Fruit fly (Drosophila melanogaster) whole organism, prepupa: ENCODE measurements around the gene CG5225.
"Not testable (repeated sequence)": the region's sequence is repeated elsewhere in the genome, so short reads cannot be mapped to it uniquely, and the experiment has no call there.

Experiments
- Blimp-1 ChIP-seq: fragments of 200-800 bp; sonication (Bioruptor generic); optimal IDR thresholded peaks from 3 replicates; lab custom pipeline; 2017; ENCODE audit warnings: missing biosample characterization, missing genetic modification characterization, mild to moderate bottlenecking, moderate library complexity, missing genetic modification reagents
- CG10631 ChIP-seq: fragments of 200-800 bp; sonication (Bioruptor generic); optimal IDR thresholded peaks from 2 replicates; lab custom pipeline; 2016; ENCODE audit warnings: missing biosample characterization, missing genetic modification characterization
- CG15336 ChIP-seq: fragments of 200-800 bp; sonication (Bioruptor generic); IDR thresholded peaks from 2 replicates; pipeline ENCODE4 v1.3.6; 2022; ENCODE audit warnings: missing biosample characterization, missing genetic modification characterization
- CG1621 ChIP-seq: fragments of 200-800 bp; sonication (Bioruptor generic); optimal IDR thresholded peaks from 3 replicates; lab custom pipeline; 2018; ENCODE audit warnings: missing biosample characterization, mild to moderate bottlenecking, missing genetic modification characterization
- CG3032 ChIP-seq: fragments of 200-800 bp; optimal IDR thresholded peaks from 2 replicates; lab custom pipeline; 2019; ENCODE audit warnings: missing biosample characterization, mild to moderate bottlenecking, missing genetic modification characterization, moderate library complexity
- CG31627 ChIP-seq: fragments of 200-800 bp; sonication (Bioruptor generic); optimal IDR thresholded peaks from 3 replicates; lab custom pipeline; 2016; ENCODE audit warnings: missing biosample characterization, missing genetic modification characterization
- CG32006 ChIP-seq: fragments of 200-800 bp; sonication (Bioruptor generic); optimal IDR thresholded peaks from 3 replicates; lab custom pipeline; 2017; ENCODE audit warnings: missing biosample characterization, mild to moderate bottlenecking, missing genetic modification characterization
- CG34406 ChIP-seq: fragments of 200-800 bp; sonication (Bioruptor generic); optimal IDR thresholded peaks from 3 replicates; lab custom pipeline; 2016; ENCODE audit warnings: missing biosample characterization, missing genetic modification characterization
- CG3919 ChIP-seq: fragments of 200-800 bp; sonication (Bioruptor generic); optimal IDR thresholded peaks from 3 replicates; lab custom pipeline; 2016; ENCODE audit warnings: missing biosample characterization, missing genetic modification characterization
- CG4318 ChIP-seq: fragments of 200-800 bp; sonication (Bioruptor generic); optimal IDR thresholded peaks from 3 replicates; lab custom pipeline; 2017; ENCODE audit warnings: missing biosample characterization, mild to moderate bottlenecking, missing genetic modification characterization
- CG6163 ChIP-seq: fragments of 200-800 bp; sonication (Bioruptor generic); IDR thresholded peaks from 3 replicates; pipeline ENCODE4 v1.3.6; 2022; ENCODE audit warnings: missing biosample characterization, missing genetic modification characterization
- CG6792 ChIP-seq: fragments of 200-800 bp; sonication (Bioruptor generic); optimal IDR thresholded peaks from 3 replicates; lab custom pipeline; 2016; ENCODE audit warnings: missing biosample characterization, missing genetic modification characterization
- CG8119 ChIP-seq: fragments of 200-800 bp; sonication (Bioruptor generic); IDR thresholded peaks from 3 replicates; pipeline ENCODE4 v1.3.6; 2022; ENCODE audit warnings: missing biosample characterization, missing genetic modification characterization
- CG8319 ChIP-seq: fragments of 200-800 bp; sonication (Bioruptor generic); optimal IDR thresholded peaks from 3 replicates; lab custom pipeline; 2016; ENCODE audit warnings: missing biosample characterization, missing genetic modification characterization
- Eip75B ChIP-seq: fragments of 200-800 bp; sonication (Bioruptor generic); optimal IDR thresholded peaks from 3 replicates; lab custom pipeline; 2016; ENCODE audit warnings: missing biosample characterization, missing genetic modification characterization
- Eip78C ChIP-seq: fragments of 200-800 bp; sonication (Bioruptor generic); peaks from one replicate; lab custom pipeline; 2016; ENCODE audit warnings: missing biosample characterization, missing genetic modification characterization
- Gug ChIP-seq: fragments of 200-800 bp; sonication (Bioruptor generic); IDR thresholded peaks from 2 replicates; pipeline ENCODE4 v1.3.6; 2022; ENCODE audit warnings: missing biosample characterization, missing genetic modification characterization
- Hr4 ChIP-seq: fragments of 200-800 bp; sonication (Bioruptor generic); optimal IDR thresholded peaks from 3 replicates; lab custom pipeline; 2016; ENCODE audit warnings: missing biosample characterization, missing genetic modification characterization
- Lpt ChIP-seq: fragments of 200-800 bp; sonication (Bioruptor generic); optimal IDR thresholded peaks from 3 replicates; lab custom pipeline; 2016; ENCODE audit warnings: missing biosample characterization, missing genetic modification characterization
- Met ChIP-seq: fragments of 200-800 bp; sonication (Bioruptor generic); optimal IDR thresholded peaks from 3 replicates; lab custom pipeline; 2016; ENCODE audit warnings: missing biosample characterization, missing genetic modification characterization
- Sox14 ChIP-seq: fragments of 200-800 bp; sonication (Bioruptor generic); optimal IDR thresholded peaks from 3 replicates; lab custom pipeline; 2016; ENCODE audit warnings: missing biosample characterization, missing genetic modification characterization
- achi ChIP-seq: fragments of 200-800 bp; sonication (Bioruptor generic); optimal IDR thresholded peaks from 3 replicates; lab custom pipeline; 2016; ENCODE audit warnings: missing biosample characterization, missing genetic modification characterization
- cyc ChIP-seq: fragments of 200-800 bp; sonication (Bioruptor generic); optimal IDR thresholded peaks from 3 replicates; lab custom pipeline; 2016; ENCODE audit warnings: missing biosample characterization, missing genetic modification characterization
- dsx ChIP-seq: fragments of 200-800 bp; optimal IDR thresholded peaks from 3 replicates; lab custom pipeline; 2019; ENCODE audit warnings: missing biosample characterization, mild to moderate bottlenecking, missing genetic modification characterization, moderate library complexity; ENCODE audit not compliant: poor library complexity, severe bottlenecking
- eg ChIP-seq: fragments of 200-800 bp; sonication (Bioruptor generic); IDR thresholded peaks from 3 replicates; pipeline ENCODE4 v1.3.6; 2022; ENCODE audit warnings: missing biosample characterization, missing genetic modification characterization
- esn ChIP-seq: fragments of 200-800 bp; sonication (Bioruptor generic); optimal IDR thresholded peaks from 2 replicates; lab custom pipeline; 2016; ENCODE audit warnings: missing biosample characterization, mild to moderate bottlenecking, missing genetic modification characterization, moderate library complexity
- fkh ChIP-seq: fragments of 200-800 bp; sonication (Bioruptor generic); optimal IDR thresholded peaks from 3 replicates; lab custom pipeline; 2017; ENCODE audit warnings: missing biosample characterization, mild to moderate bottlenecking, missing genetic modification characterization, moderate library complexity
- lz ChIP-seq: fragments of 200-800 bp; sonication (Bioruptor generic); optimal IDR thresholded peaks from 3 replicates; lab custom pipeline; 2016; ENCODE audit warnings: missing biosample characterization, missing genetic modification characterization
- pdm3 ChIP-seq: fragments of 200-800 bp; sonication (Bioruptor generic); optimal IDR thresholded peaks from 3 replicates; lab custom pipeline; 2016; ENCODE audit warnings: missing biosample characterization, missing genetic modification characterization
- spab ChIP-seq: fragments of 200-800 bp; sonication (Bioruptor generic); optimal IDR thresholded peaks from 2 replicates; lab custom pipeline; 2017; ENCODE audit warnings: missing biosample characterization, mild to moderate bottlenecking, missing genetic modification characterization, missing genetic modification reagents
- ss ChIP-seq, 2 experiments: fragments of 200-800 bp; sonication (Bioruptor generic); optimal IDR thresholded peaks; 2 replicates in 1 of 2; 3 replicates in 1 of 2; lab custom pipeline; 2017 to 2018; ENCODE audit warnings: mild to moderate bottlenecking in 2 of 2, missing biosample characterization in 2 of 2, missing genetic modification characterization in 2 of 2, moderate library complexity in 1 of 2
- svp ChIP-seq: fragments of 200-800 bp; sonication (Bioruptor generic); peaks from one replicate; lab custom pipeline; 2016; ENCODE audit warnings: missing biosample characterization, missing genetic modification characterization
- topi ChIP-seq: fragments of 200-800 bp; sonication (Bioruptor generic); optimal IDR thresholded peaks from 3 replicates; lab custom pipeline; 2016; ENCODE audit warnings: missing biosample characterization, missing genetic modification characterization
- vri ChIP-seq: fragments of 200-800 bp; sonication (Bioruptor generic); optimal IDR thresholded peaks from 3 replicates; lab custom pipeline; 2016; ENCODE audit warnings: missing biosample characterization, mild to moderate bottlenecking, missing genetic modification characterization

The CG5225 gene

dm6 chr3R:16992716-16993115 lies 35.8 kb upstream of the CG5225 start, which contains the start of gene CG31274:
Gene CG31274 (plus strand): TSS chr3R:16993016.
- not testable (repeated sequence) for TF ChIP-seq svp; Lpt (GFP tag; lab: Kevin White, UChicago); Blimp-1 (GFP tag; lab: Kevin White, UChicago)

DNA sequence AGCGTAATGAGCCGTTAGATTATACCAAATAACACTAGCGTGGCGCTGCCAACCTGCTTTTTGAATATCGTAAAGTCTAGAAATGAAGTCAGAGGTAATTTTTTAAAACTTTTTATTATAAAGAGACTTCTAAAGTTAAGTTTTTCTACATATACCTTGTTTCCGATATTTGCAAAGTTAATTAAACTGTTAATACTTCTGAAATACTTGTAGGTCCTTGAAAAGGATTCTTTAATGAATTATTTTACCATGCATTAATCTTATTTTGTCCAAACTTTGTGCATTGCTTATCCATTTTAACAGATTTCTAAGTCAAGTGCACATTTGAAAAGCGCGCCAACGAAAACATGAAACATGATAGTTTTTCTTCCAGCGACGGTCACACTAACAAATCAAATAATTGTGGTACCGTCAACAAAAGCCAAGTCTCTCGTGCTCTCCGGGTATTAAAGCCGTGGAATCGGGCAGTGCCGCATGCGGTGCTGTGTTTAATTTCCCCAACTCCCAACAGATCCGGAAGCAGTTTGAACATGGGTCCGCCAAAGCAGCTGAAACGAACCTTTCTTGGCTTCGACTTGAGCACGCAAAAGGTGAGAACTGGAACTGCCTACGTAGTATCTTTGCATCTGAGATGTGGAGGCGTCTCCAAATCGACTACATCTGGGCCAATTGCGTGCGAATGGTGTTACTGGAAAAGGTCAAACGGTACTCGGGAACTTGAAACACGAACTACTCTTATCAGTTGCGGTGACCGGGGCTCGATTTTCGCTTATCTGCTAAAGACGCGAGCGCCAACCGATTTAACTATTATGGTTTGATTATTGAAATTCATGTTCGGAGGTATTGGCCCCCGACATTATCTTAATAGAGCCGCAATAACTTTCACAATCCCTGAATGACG lies 32.2 kb upstream of the CG5225 start, which contains the start of the genes EMC2A and CG3534:
TSS of gene EMC2A (minus strand) at position 13 of the 901 bp plus-strand sequence.
TSS of gene CG3534 (plus strand) at position 388 of the 901 bp plus-strand sequence.
- TF ChIP-seq CG8119 (GFP tag; lab: Robert Waterston, UW) (no peak), achi (GFP tag; lab: Kevin White, UChicago) (no peak), CG10631 (peak; percentile 25), svp (peak; percentile 67), Met (GFP tag; lab: Kevin White, UChicago) (no peak), CG6163 (GFP tag; lab: Robert Waterston, UW) (no peak), Eip75B (peak; percentile 44), CG15336 (GFP tag; lab: Robert Waterston, UW) (no peak), CG31627 (GFP tag; lab: Kevin White, UChicago) (no peak), pdm3 (GFP tag; lab: Kevin White, UChicago) (no peak), CG4318 (GFP tag; lab: Kevin White, UChicago) (no peak), cyc (no peak), CG32006 (GFP tag; lab: Kevin White, UChicago) (no peak), fkh (GFP tag; lab: Kevin White, UChicago) (peak; percentile 73), dsx (GFP tag; lab: Kevin White, UChicago) (peak; percentile 8), Sox14 (GFP tag; lab: Kevin White, UChicago) (no peak), CG8319 (GFP tag; lab: Kevin White, UChicago) (no peak), topi (GFP tag; lab: Kevin White, UChicago) (no peak), vri (GFP tag; lab: Kevin White, UChicago) (no peak), CG3919 (GFP tag; lab: Kevin White, UChicago) (no peak), CG3032 (tag; lab: Kevin White, UChicago) (peak; percentile 54), lz (GFP tag; lab: Kevin White, UChicago) (peak; percentile 41), Gug (GFP tag; lab: Robert Waterston, UW) (no peak)

dm6 chr3R:17002218-17003110 lies 26.0 kb upstream of the CG5225 start, which contains the start of the genes Sf3a1 and Irc:
Gene Sf3a1 (minus strand): TSS chr3R:17002355.
Gene Irc (plus strand): TSS chr3R:17002875.
- TF ChIP-seq CG3919 (GFP tag; lab: Kevin White, UChicago) (no peak), svp (peak; percentile 93), Sox14 (GFP tag; lab: Kevin White, UChicago) (peak; percentile 44), topi (GFP tag; lab: Kevin White, UChicago) (no peak), CG1621 (peak; percentile 85), eg (GFP tag; lab: Robert Waterston, UW) (0 out of 3 replicates have a peak, but pooled peaks have one; percentile 19), Gug (GFP tag; lab: Robert Waterston, UW) (0 out of 2 replicates have a peak, but pooled peaks have one; percentile 16), Eip78C (GFP tag; lab: Kevin White, UChicago) (peak; percentile 70), CG34406 (GFP tag; lab: Kevin White, UChicago) (no peak), spab (no peak), Hr4 (GFP tag; lab: Kevin White, UChicago) (no peak), vri (GFP tag; lab: Kevin White, UChicago) (no peak), CG6792 (GFP tag; lab: Kevin White, UChicago) (no peak), pdm3 (GFP tag; lab: Kevin White, UChicago) (no peak), CG6163 (GFP tag; lab: Robert Waterston, UW) (0 out of 3 replicates have a peak, but pooled peaks have one; percentile 31), esn (GFP tag; lab: Kevin White, UChicago) (peak; percentile 31), fkh (GFP tag; lab: Kevin White, UChicago) (peak; percentile 33), ss (GFP tag; optimal IDR thresholded peaks at IDR 0.05; lab: Kevin White, UChicago) (peak in 1 of 2 experiments; percentile 62)
